Fruit fly (Drosophila melanogaster): ENCODE measurements around the gene obst-H.

dm6 chr3L:15539903-15540409, 10.9 kb upstream of the obst-H start:
- TF ChIP-seq CG9876 (GFP tag; optimal IDR thresholded peaks at IDR 0.05) (no peak), Mes4 (GFP tag; optimal IDR thresholded peaks at IDR 0.05) (no peak), tgo (GFP tag; IDR thresholded peaks at IDR 0.05) (no peak), CG17912 (GFP tag; optimal IDR thresholded peaks at IDR 0.05) (no peak), lov (optimal IDR thresholded peaks at IDR 0.05) (no peak), lov (GFP tag; IDR thresholded peaks at IDR 0.05) (no peak), CG1602 (GFP tag; optimal IDR thresholded peaks at IDR 0.05) (no peak), CG17612 (GFP tag; IDR thresholded peaks at IDR 0.05) (no peak)

Data from whole organism, embryonic.